Worm (Caenorhabditis elegans) whole organism, L1 larva: ENCODE results near the gene unc-47.

Experiments used
- dpl-1 ChIP-seq, 3 experiments: fragments of 150-350 bp in 2 of 3; sonication (generic microtip) in 1 of 3; optimal IDR thresholded peaks; 2 replicates each; lab custom pipeline; 2014 to 2017; ENCODE audit warnings: missing biosample characterization in 3 of 3, missing genetic modification characterization in 3 of 3, missing genetic modification reagents in 3 of 3
- lin-39 ChIP-seq: fragments of 150-350 bp; optimal IDR thresholded peaks from 2 replicates; lab custom pipeline; 2014; ENCODE audit warnings: missing biosample characterization, missing genetic modification reagents, missing genetic modification characterization
- nhr-77 ChIP-seq: fragments of 150-350 bp; optimal IDR thresholded peaks from 2 replicates; lab custom pipeline; 2014; ENCODE audit warnings: missing biosample characterization, missing genetic modification characterization
- pqm-1 ChIP-seq: sonication (generic microtip); optimal IDR thresholded peaks from 3 replicates; lab custom pipeline; 2017; ENCODE audit warnings: missing biosample characterization, missing genetic modification characterization
- skn-1 ChIP-seq: fragments of 150-350 bp; optimal IDR thresholded peaks from 2 replicates; lab custom pipeline; 2014; ENCODE audit warnings: missing biosample characterization, missing genetic modification characterization
- snpc-4 ChIP-seq: fragments of 150-350 bp; optimal IDR thresholded peaks from 2 replicates; lab custom pipeline; 2014; ENCODE audit warnings: missing biosample characterization, missing genetic modification characterization
- sptf-1 ChIP-seq: fragments of 150-350 bp; optimal IDR thresholded peaks from 2 replicates; lab custom pipeline; 2014; ENCODE audit warnings: missing biosample characterization, missing genetic modification characterization
- tlp-1 ChIP-seq: fragments of 150-350 bp; optimal IDR thresholded peaks from 2 replicates; lab custom pipeline; 2014; ENCODE audit warnings: missing biosample characterization, missing genetic modification characterization
- unc-62 ChIP-seq: fragments of 150-350 bp; optimal IDR thresholded peaks from 2 replicates; lab custom pipeline; 2014; ENCODE audit warnings: missing biosample characterization, missing genetic modification reagents, missing genetic modification characterization
- ztf-11 ChIP-seq, 2 experiments: sonication (generic microtip); optimal IDR thresholded peaks; 2 replicates each; lab custom pipeline; 2016 to 2017; ENCODE audit warnings: missing genetic modification characterization in 2 of 2, missing biosample characterization in 1 of 2, missing compliant biosample characterization in 1 of 2

DNA sequence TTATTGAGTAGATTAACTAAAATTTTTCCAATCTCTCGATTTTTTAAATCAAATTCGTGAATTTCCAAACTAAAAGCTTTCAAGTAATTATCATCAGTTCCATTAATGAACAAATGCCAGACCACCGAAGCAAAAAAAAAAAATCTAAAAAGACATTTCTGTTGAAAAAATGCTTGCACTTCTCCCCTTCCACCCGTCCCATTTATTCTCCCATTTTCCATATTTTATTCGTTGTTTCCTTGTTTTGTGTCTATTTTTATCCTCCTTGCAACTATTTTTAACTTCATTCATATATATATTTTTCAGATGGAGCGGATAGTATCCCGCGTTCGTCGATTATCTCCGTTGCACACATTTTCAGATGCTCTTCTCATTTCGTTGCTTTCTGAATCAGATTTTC lies 2.9 kb upstream of the unc-47 start, which contains the start of gene epac-1:
- TF ChIP-seq unc-62 (GFP tag; lab: Kevin White, UChicago) (no peak), nhr-77 (no peak), ztf-11 (tag; optimal IDR thresholded peaks at IDR 0.05; lab: Kevin White, UChicago) (no peak), sptf-1 (no peak), skn-1 (no peak), pqm-1 (tag; lab: Kevin White, UChicago) (no peak), dpl-1 (GFP tag; optimal IDR thresholded peaks at IDR 0.05; lab: Kevin White, UChicago) (no peak), lin-39 (tag; lab: Kevin White, UChicago) (no peak), snpc-4 (tag; lab: Kevin White, UChicago) (no peak), tlp-1 (tag; lab: Kevin White, UChicago) (no peak)
